Fruit fly (Drosophila melanogaster) whole organism, wandering third instar larva: ENCODE data around the gene BomBc3.

ENCODE experiments used
- Abd-B ChIP-seq: fragments of >200 bp; optimal IDR thresholded peaks from 2 replicates; lab custom pipeline; 2017; ENCODE audit warnings: missing biosample characterization, missing genetic modification characterization
- CG32264 ChIP-seq: fragments of 200-800 bp; sonication (Bioruptor generic); optimal IDR thresholded peaks from 2 replicates; lab custom pipeline; 2016; ENCODE audit warnings: missing biosample characterization, missing genetic modification characterization
- Dfd ChIP-seq: fragments of >200 bp; optimal IDR thresholded peaks from 2 replicates; lab custom pipeline; 2017; ENCODE audit warnings: missing biosample characterization, missing genetic modification characterization
- Dif ChIP-seq: fragments of 200-275, 200-300 bp; sonication (Bioruptor generic); optimal IDR thresholded peaks from 2 replicates; lab custom pipeline; 2018; ENCODE audit warnings: missing biosample characterization, missing genetic modification characterization; ENCODE audit not compliant: partially characterized antibody
- GATAd ChIP-seq: sonication (Bioruptor generic); optimal IDR thresholded peaks from 2 replicates; lab custom pipeline; 2016; ENCODE audit warnings: missing biosample characterization, missing genetic modification characterization
- HLH106 ChIP-seq: fragments of 200-800 bp; optimal IDR thresholded peaks from 3 replicates; lab custom pipeline; 2019; ENCODE audit warnings: missing biosample characterization, mild to moderate bottlenecking, missing genetic modification characterization, moderate library complexity
- Hnf4 ChIP-seq: fragments of 200-800 bp; sonication (Bioruptor generic); optimal IDR thresholded peaks from 2 replicates; lab custom pipeline; 2016; ENCODE audit warnings: missing biosample characterization, mild to moderate bottlenecking, missing genetic modification characterization
- Hr78 ChIP-seq: fragments of >200 bp; optimal IDR thresholded peaks from 2 replicates; lab custom pipeline; 2017; ENCODE audit warnings: missing biosample characterization, missing genetic modification characterization
- Hr83 ChIP-seq: fragments of 200-300 bp; sonication (Bioruptor generic); optimal IDR thresholded peaks from 2 replicates; lab custom pipeline; 2016; ENCODE audit warnings: missing biosample characterization, mild to moderate bottlenecking, missing genetic modification characterization, moderate library complexity; ENCODE audit not compliant: poor library complexity, severe bottlenecking
- Jra ChIP-seq: sonication (Bioruptor generic); optimal IDR thresholded peaks from 2 replicates; lab custom pipeline; 2016; ENCODE audit warnings: missing biosample characterization, missing genetic modification characterization
- Mio ChIP-seq: sonication (Bioruptor generic); optimal IDR thresholded peaks from 2 replicates; lab custom pipeline; 2016; ENCODE audit warnings: missing biosample characterization, missing genetic modification characterization
- Myc ChIP-seq: fragments of >200 bp; optimal IDR thresholded peaks from 2 replicates; lab custom pipeline; 2017
- N ChIP-seq: fragments of >200 bp; optimal IDR thresholded peaks from 2 replicates; lab custom pipeline; 2018; ENCODE audit warnings: missing biosample characterization, missing external identifiers, missing genetic modification characterization
- OdsH ChIP-seq: fragments of 200-800 bp; sonication (Bioruptor generic); optimal IDR thresholded peaks from 2 replicates; lab custom pipeline; 2016; ENCODE audit warnings: missing biosample characterization, mild to moderate bottlenecking, missing genetic modification characterization
- Rel ChIP-seq, 2 experiments: fragments of 200-800 bp; sonication (Bioruptor generic) in 1 of 2; optimal IDR thresholded peaks; 2 replicates in 1 of 2; 3 replicates in 1 of 2; lab custom pipeline; 2016 to 2019; ENCODE audit warnings: mild to moderate bottlenecking in 2 of 2, missing biosample characterization in 2 of 2, missing genetic modification characterization in 2 of 2, moderate library complexity in 1 of 2
- Sp1 ChIP-seq: fragments of 200-800 bp; sonication (Bioruptor generic); optimal IDR thresholded peaks from 3 replicates; lab custom pipeline; 2019; ENCODE audit warnings: missing biosample characterization, mild to moderate bottlenecking, missing genetic modification characterization, moderate library complexity
- Vsx2 ChIP-seq: fragments of 200-300, 225-300 bp; sonication (Bioruptor generic); optimal IDR thresholded peaks from 2 replicates; lab custom pipeline; 2018; ENCODE audit warnings: missing biosample characterization, missing genetic modification characterization; ENCODE audit not compliant: partially characterized antibody
- br ChIP-seq: fragments of 200-800 bp; sonication (Bioruptor generic); optimal IDR thresholded peaks from 2 replicates; lab custom pipeline; 2016; ENCODE audit warnings: missing biosample characterization, missing genetic modification characterization
- dl ChIP-seq, 2 experiments: fragments of 175-275, 200-275 bp in 1 of 2; fragments of 200-275 bp in 1 of 2; sonication (Bioruptor generic); optimal IDR thresholded peaks; lab custom pipeline; 2018; ENCODE audit warnings: mild to moderate bottlenecking in 2 of 2, missing biosample characterization in 2 of 2, missing genetic modification characterization in 2 of 2, moderate library complexity in 2 of 2; ENCODE audit not compliant: partially characterized antibody in 2 of 2, insufficient read depth in 1 of 2
- dmrt93B ChIP-seq: fragments of 200-800 bp; sonication (Bioruptor generic); optimal IDR thresholded peaks from 2 replicates; lab custom pipeline; 2018; ENCODE audit warnings: missing biosample characterization, mild to moderate bottlenecking, missing genetic modification characterization
- dsf ChIP-seq: sonication (Bioruptor generic); optimal IDR thresholded peaks from 2 replicates; lab custom pipeline; 2016; ENCODE audit warnings: missing biosample characterization, missing genetic modification characterization, borderline replicate concordance
- ey ChIP-seq: fragments of 200-800 bp; sonication (Bioruptor generic); optimal IDR thresholded peaks from 2 replicates; lab custom pipeline; 2016; ENCODE audit warnings: missing biosample characterization, missing genetic modification characterization
- foxo ChIP-seq, 2 experiments: fragments of 200-800 bp; sonication (Bioruptor generic); optimal IDR thresholded peaks; 2 replicates in 1 of 2; 3 replicates in 1 of 2; lab custom pipeline; 2016 to 2017; ENCODE audit warnings: missing biosample characterization in 2 of 2, missing genetic modification characterization in 2 of 2
- h ChIP-seq: fragments of 200-800 bp; sonication (Bioruptor generic); optimal IDR thresholded peaks from 3 replicates; lab custom pipeline; 2016; ENCODE audit warnings: missing biosample characterization, mild to moderate bottlenecking, missing genetic modification characterization
- lola ChIP-seq: fragments of >200 bp; optimal IDR thresholded peaks from 2 replicates; lab custom pipeline; 2017; ENCODE audit warnings: missing biosample characterization, missing genetic modification characterization
- pan ChIP-seq: fragments of >200 bp; optimal IDR thresholded peaks from 2 replicates; lab custom pipeline; 2017
- psq ChIP-seq: fragments of 200-800 bp; sonication (Bioruptor generic); optimal IDR thresholded peaks from 3 replicates; lab custom pipeline; 2017; ENCODE audit warnings: missing biosample characterization, mild to moderate bottlenecking, missing genetic modification characterization, moderate library complexity
- sage ChIP-seq: fragments of 200-800 bp; sonication (Bioruptor generic); optimal IDR thresholded peaks from 2 replicates; lab custom pipeline; 2016; ENCODE audit warnings: missing biosample characterization, mild to moderate bottlenecking, missing genetic modification characterization
- sv ChIP-seq: fragments of 200-800 bp; sonication (Bioruptor generic); optimal IDR thresholded peaks from 3 replicates; lab custom pipeline; 2016; ENCODE audit warnings: missing biosample characterization, missing genetic modification characterization
- usp ChIP-seq: fragments of >200 bp; optimal IDR thresholded peaks from 2 replicates; lab custom pipeline; 2017; ENCODE audit warnings: missing biosample characterization, missing genetic modification characterization
- woc ChIP-seq: sonication (Bioruptor generic); optimal IDR thresholded peaks from 2 replicates; lab custom pipeline; 2016; ENCODE audit warnings: missing biosample characterization, mild to moderate bottlenecking, missing genetic modification characterization

BomBc3 gene

dm6 chr3R:22067235-22067634 is 19.6 kb upstream of the BomBc3 start:
- no peak for TF ChIP-seq Mio (GFP tag; lab: Kevin White, UChicago)
- peak; percentile 25 for TF ChIP-seq Hr83 (GFP tag; lab: Kevin White, UChicago)

dm6 chr3R:22071628-22072027 is 15.2 kb upstream of the BomBc3 start:
- TF ChIP-seq Myc (lab: Kevin White, UChicago) (no peak), Dfd (peak; percentile 82), N (GFP tag; lab: Kevin White, UChicago) (no peak), br (GFP tag; lab: Kevin White, UChicago) (no peak), CG32264 (no peak)

- TF ChIP-seq Myc (lab: Kevin White, UChicago) = peak; percentile 18
- TF ChIP-seq CG32264 = no peak
Observed at dm6 chr3R:22072553-22072952, 14.3 kb upstream of the BomBc3 start.

- TF ChIP-seq dsf (GFP tag; lab: Kevin White, UChicago) (no peak), Myc (lab: Kevin White, UChicago) (no peak), h (GFP tag; lab: Kevin White, UChicago) (no peak), woc (GFP tag; lab: Kevin White, UChicago) (no peak)
Observed at dm6 chr3R:22080161-22080560, 6.7 kb upstream of the BomBc3 start, which contains the start of gene CG13408. TSS of gene CG13408 (plus strand) at chr3R:22080382.

dm6 chr3R:22086297-22086696 is 578 bp upstream of the BomBc3 start, which contains the start of gene BomT3:
TSS of gene BomT3 (minus strand) at chr3R:22086397.
- no peak for TF ChIP-seq woc (GFP tag; lab: Kevin White, UChicago)
- TF ChIP-seq lola (GFP tag; lab: Kevin White, UChicago) = no peak
- TF ChIP-seq GATAd (GFP tag; lab: Kevin White, UChicago) = no peak
- no peak for TF ChIP-seq Mio (GFP tag; lab: Kevin White, UChicago)
- no peak for TF ChIP-seq HLH106 (tag; lab: Kevin White, UChicago)
- TF ChIP-seq dl (GFP tag; optimal IDR thresholded peaks at IDR 0.05; lab: Kevin White, UChicago; ENCODE audit: insufficient read depth in 1 of 2, partially characterized antibody in 2 of 2) = no peak
- no peak for TF ChIP-seq dsf (GFP tag; lab: Kevin White, UChicago)
- TF ChIP-seq br (GFP tag; lab: Kevin White, UChicago) = no peak

- TF ChIP-seq Sp1 (GFP tag; lab: Kevin White, UChicago) (no peak), psq (GFP tag; lab: Kevin White, UChicago) (no peak), sv (GFP tag; lab: Kevin White, UChicago) (no peak), foxo (GFP tag; optimal IDR thresholded peaks at IDR 0.05; lab: Kevin White, UChicago) (no peak), Abd-B (GFP tag; lab: Kevin White, UChicago) (no peak), Myc (lab: Kevin White, UChicago) (peak; percentile 60), OdsH (GFP tag; lab: Kevin White, UChicago) (no peak), Vsx2 (no peak), Jra (GFP tag; lab: Kevin White, UChicago) (no peak), ey (GFP tag; lab: Kevin White, UChicago) (no peak), usp (no peak), GATAd (GFP tag; lab: Kevin White, UChicago) (no peak), Dif (GFP tag; lab: Kevin White, UChicago) (peak; percentile 77), Rel (GFP tag; optimal IDR thresholded peaks at IDR 0.05; lab: Kevin White, UChicago) (no peak), Rel (tag; optimal IDR thresholded peaks at IDR 0.05; lab: Kevin White, UChicago) (no peak)
Observed at dm6 chr3R:22093950-22094349, 7.1 kb downstream of the BomBc3 start.

- no peak for TF ChIP-seq br (GFP tag; lab: Kevin White, UChicago)
- no peak for TF ChIP-seq Hr78 (GFP tag; lab: Kevin White, UChicago)
- TF ChIP-seq psq (GFP tag; lab: Kevin White, UChicago) = no peak
- no peak for TF ChIP-seq HLH106 (tag; lab: Kevin White, UChicago)
- no peak for TF ChIP-seq foxo (GFP tag; optimal IDR thresholded peaks at IDR 0.05; lab: Kevin White, UChicago)
- no peak for TF ChIP-seq Hnf4 (GFP tag; lab: Kevin White, UChicago)
- no peak for TF ChIP-seq sage
- TF ChIP-seq h (GFP tag; lab: Kevin White, UChicago) = no peak
- no peak for TF ChIP-seq dmrt93B
- TF ChIP-seq pan (lab: Kevin White, UChicago) = no peak
- no peak for TF ChIP-seq woc (GFP tag; lab: Kevin White, UChicago)
- no peak for TF ChIP-seq Dfd
- no peak for TF ChIP-seq Abd-B (GFP tag; lab: Kevin White, UChicago)
- TF ChIP-seq dl (GFP tag; optimal IDR thresholded peaks at IDR 0.05; lab: Kevin White, UChicago; ENCODE audit: insufficient read depth in 1 of 2, partially characterized antibody in 2 of 2) = no peak
Observed at dm6 chr3R:22096893-22097292, 10.0 kb downstream of the BomBc3 start.
